Fruit fly (Drosophila melanogaster) whole organism, embryonic: Measurements from ENCODE around the gene CG9586.

Experiments
- CG10147 ChIP-seq: fragments of 200-800 bp; sonication (Bioruptor generic); optimal IDR thresholded peaks from 2 replicates; lab custom pipeline; 2019; ENCODE audit warnings: missing biosample characterization, mild to moderate bottlenecking, missing genetic modification characterization, moderate library complexity
- CG10209 ChIP-seq: fragments of 200-800 bp; sonication (Bioruptor generic); optimal IDR thresholded peaks from 3 replicates; lab custom pipeline; 2017; ENCODE audit warnings: missing biosample characterization, mild to moderate bottlenecking, missing genetic modification characterization, missing genetic modification reagents
- CG10274 ChIP-seq: fragments of 200-800 bp; sonication (Bioruptor generic); optimal IDR thresholded peaks from 3 replicates; lab custom pipeline; 2017; ENCODE audit warnings: missing biosample characterization, mild to moderate bottlenecking, missing genetic modification characterization
- CG10979 ChIP-seq: fragments of 200-800 bp; sonication (Bioruptor generic); optimal IDR thresholded peaks from 2 replicates; lab custom pipeline; 2018; ENCODE audit warnings: missing biosample characterization, mild to moderate bottlenecking, missing genetic modification characterization, moderate library complexity
- CG12219 ChIP-seq: fragments of 200-800 bp; sonication (Bioruptor generic); optimal IDR thresholded peaks from 3 replicates; lab custom pipeline; 2018; ENCODE audit warnings: missing biosample characterization, mild to moderate bottlenecking, missing genetic modification characterization
- CG12769 ChIP-seq: fragments of 200-800 bp; sonication (Bioruptor generic); optimal IDR thresholded peaks from 2 replicates; lab custom pipeline; 2019; ENCODE audit warnings: missing biosample characterization, mild to moderate bottlenecking, missing genetic modification characterization, moderate library complexity
- CG13624 ChIP-seq: fragments of 200-800 bp; sonication (Bioruptor generic); optimal IDR thresholded peaks from 2 replicates; lab custom pipeline; 2016; ENCODE audit warnings: missing biosample characterization, missing genetic modification characterization
- CG16863 ChIP-seq: fragments of 200-800 bp; sonication (Bioruptor generic); optimal IDR thresholded peaks from 3 replicates; lab custom pipeline; 2016; ENCODE audit warnings: missing biosample characterization, missing genetic modification characterization
- CG17361 ChIP-seq: fragments of 200-800 bp; sonication (Bioruptor generic); IDR thresholded peaks from 3 replicates; pipeline ENCODE4 v1.3.6; 2022; ENCODE audit warnings: missing biosample characterization, missing genetic modification characterization
- CG2116 ChIP-seq: fragments of 200-800 bp; sonication (Bioruptor generic); optimal IDR thresholded peaks from 3 replicates; lab custom pipeline; 2018; ENCODE audit warnings: missing biosample characterization, mild to moderate bottlenecking, missing genetic modification characterization
- CG2202 ChIP-seq: fragments of 200-800 bp; sonication (Bioruptor generic); optimal IDR thresholded peaks from 2 replicates; lab custom pipeline; 2018; ENCODE audit warnings: missing biosample characterization, mild to moderate bottlenecking, missing genetic modification characterization
- CG31388 ChIP-seq: fragments of 200-800 bp; sonication (Bioruptor generic); optimal IDR thresholded peaks from 2 replicates; lab custom pipeline; 2016; ENCODE audit warnings: missing biosample characterization, missing genetic modification characterization
- CG3163 ChIP-seq: fragments of 200-800 bp; sonication (Bioruptor generic); optimal IDR thresholded peaks from 3 replicates; lab custom pipeline; 2016; ENCODE audit warnings: missing biosample characterization, missing genetic modification characterization
- CG32532 ChIP-seq: fragments of 200-800 bp; sonication (Bioruptor generic); IDR thresholded peaks from 2 replicates; pipeline ENCODE4 v1.3.6; 2022; ENCODE audit warnings: missing biosample characterization, missing genetic modification characterization
- CG32772 ChIP-seq: fragments of 200-800 bp; sonication (Bioruptor generic); IDR thresholded peaks from 2 replicates; pipeline ENCODE4 v1.3.6; 2022; ENCODE audit warnings: missing biosample characterization, missing genetic modification characterization
- CG8290 ChIP-seq, 3 experiments: fragments of 200-800 bp; sonication (Bioruptor generic); optimal IDR thresholded peaks; 2 replicates each; lab custom pipeline; 2016 to 2019; ENCODE audit warnings: missing biosample characterization in 3 of 3, missing genetic modification characterization in 3 of 3, mild to moderate bottlenecking in 2 of 3, moderate library complexity in 1 of 3
- CG8478 ChIP-seq: fragments of >200 bp; optimal IDR thresholded peaks from 2 replicates; lab custom pipeline; 2018
- CG9727 ChIP-seq: fragments of 200-800 bp; sonication (Bioruptor generic); optimal IDR thresholded peaks from 3 replicates; lab custom pipeline; 2017; ENCODE audit warnings: missing biosample characterization, mild to moderate bottlenecking, missing genetic modification characterization
- Dip3 ChIP-seq: fragments of 200-800 bp; sonication (Bioruptor generic); optimal IDR thresholded peaks from 3 replicates; lab custom pipeline; 2016; ENCODE audit warnings: missing biosample characterization, missing genetic modification characterization
- Drgx ChIP-seq: fragments of 200-800 bp; sonication (Bioruptor generic); IDR thresholded peaks from 2 replicates; pipeline ENCODE4 v1.3.6; 2022; ENCODE audit warnings: missing biosample characterization, missing genetic modification characterization
- Fer1 ChIP-seq: fragments of 200-800 bp; sonication (Bioruptor generic); optimal IDR thresholded peaks from 2 replicates; lab custom pipeline; 2017; ENCODE audit warnings: missing biosample characterization, mild to moderate bottlenecking, missing genetic modification characterization
- Hey ChIP-seq: fragments of 200-800 bp; sonication (Bioruptor generic); optimal IDR thresholded peaks from 3 replicates; lab custom pipeline; 2018; ENCODE audit warnings: missing biosample characterization, mild to moderate bottlenecking, missing genetic modification characterization
- HmgZ ChIP-seq: fragments of 200-800 bp; sonication (Bioruptor generic); optimal IDR thresholded peaks from 2 replicates; lab custom pipeline; 2018; ENCODE audit warnings: missing biosample characterization, mild to moderate bottlenecking, missing genetic modification characterization
- Hr78 ChIP-seq, 2 experiments: fragments of 200-800 bp in 1 of 2; fragments of >200 bp in 1 of 2; sonication (Bioruptor generic) in 1 of 2; optimal IDR thresholded peaks; 2 replicates each; lab custom pipeline; 2017 to 2019; ENCODE audit warnings: missing biosample characterization in 2 of 2, missing genetic modification characterization in 2 of 2, mild to moderate bottlenecking in 1 of 2, moderate library complexity in 1 of 2
- Jarid2 ChIP-seq: fragments of 200-800 bp; sonication (Bioruptor generic); optimal IDR thresholded peaks from 3 replicates; lab custom pipeline; 2017; ENCODE audit warnings: mild to moderate bottlenecking, missing biosample characterization, missing genetic modification reagents, missing genetic modification characterization
- Med ChIP-seq: fragments of 200-800 bp; sonication (Bioruptor generic); peaks from one replicate; lab custom pipeline; 2016; ENCODE audit warnings: missing biosample characterization, missing genetic modification characterization, mild to moderate bottlenecking, inconsistent platforms, moderate library complexity
- Pdp1 ChIP-seq, 2 experiments: fragments of 200-800 bp; sonication (Bioruptor generic); optimal IDR thresholded peaks; 3 replicates each; lab custom pipeline; 2016; ENCODE audit warnings: missing biosample characterization in 2 of 2, missing genetic modification characterization in 2 of 2, mild to moderate bottlenecking in 1 of 2, moderate library complexity in 1 of 2
- Ravus ChIP-seq: fragments of 200-800 bp; sonication (Bioruptor generic); IDR thresholded peaks from 2 replicates; pipeline ENCODE4 v1.3.6; 2022; ENCODE audit warnings: missing biosample characterization, missing genetic modification characterization
- Trl ChIP-seq, 3 experiments: fragments of >200 bp in 2 of 3; fragments of 200-800 bp in 1 of 3; sonication (Bioruptor generic) in 1 of 3; optimal IDR thresholded peaks; 2 replicates in 1 of 3; 3 replicates in 2 of 3; lab custom pipeline; 2016 to 2017; ENCODE audit warnings: missing biosample characterization in 1 of 3, missing genetic modification characterization in 1 of 3
- Xbp1 ChIP-seq: fragments of 200-800 bp; sonication (Bioruptor generic); optimal IDR thresholded peaks from 3 replicates; lab custom pipeline; 2016; ENCODE audit warnings: missing biosample characterization, mild to moderate bottlenecking, missing genetic modification characterization
- abd-A ChIP-seq: fragments of 200-800 bp; sonication (Bioruptor generic); optimal IDR thresholded peaks from 3 replicates; lab custom pipeline; 2019; ENCODE audit warnings: missing biosample characterization, mild to moderate bottlenecking, missing genetic modification characterization, moderate library complexity
- bsh ChIP-seq, 2 experiments: fragments of 200-800 bp; sonication (Bioruptor generic); optimal IDR thresholded peaks; 2 replicates each; lab custom pipeline; 2017 to 2018; ENCODE audit warnings: mild to moderate bottlenecking in 2 of 2, missing biosample characterization in 2 of 2, missing genetic modification characterization in 2 of 2, moderate library complexity in 1 of 2
- chinmo ChIP-seq: fragments of 200-800 bp; sonication (Bioruptor generic); IDR thresholded peaks from 4 replicates; pipeline ENCODE4 v1.3.6; 2022; ENCODE audit warnings: missing biosample characterization, missing genetic modification characterization; ENCODE audit not compliant: partially characterized antibody
- ftz-f1 ChIP-seq: fragments of 200-800 bp; sonication (Bioruptor generic); optimal IDR thresholded peaks from 2 replicates; lab custom pipeline; 2016; ENCODE audit warnings: missing biosample characterization, missing genetic modification characterization
- gcm ChIP-seq: fragments of 200-800 bp; sonication (Bioruptor generic); optimal IDR thresholded peaks from 2 replicates; lab custom pipeline; 2019; ENCODE audit warnings: missing biosample characterization, mild to moderate bottlenecking, missing genetic modification characterization, moderate library complexity
- gsb ChIP-seq: fragments of 200-800 bp; sonication (Bioruptor generic); IDR thresholded peaks from 2 replicates; pipeline ENCODE4 v1.3.6; 2022; ENCODE audit warnings: missing biosample characterization, missing genetic modification characterization
- gt ChIP-seq: fragments of 200-800 bp; sonication (Bioruptor generic); IDR thresholded peaks from 2 replicates; pipeline ENCODE4 v1.3.6; 2022; ENCODE audit warnings: missing biosample characterization, missing genetic modification characterization
- hkb ChIP-seq, 2 experiments: fragments of 200-800 bp in 1 of 2; fragments of >200 bp in 1 of 2; sonication (Bioruptor generic) in 1 of 2; IDR thresholded peaks in 1 of 2; optimal IDR thresholded peaks in 1 of 2; 2 replicates each; pipeline versions ENCODE4 v1.3.6 to Lab custom; 2017 to 2022; ENCODE audit warnings: missing biosample characterization in 1 of 2, missing genetic modification characterization in 1 of 2
- ind ChIP-seq: fragments of 200-800 bp; sonication (Bioruptor generic); optimal IDR thresholded peaks from 3 replicates; lab custom pipeline; 2016; ENCODE audit warnings: missing biosample characterization, missing genetic modification characterization
- knrl ChIP-seq: fragments of 200-800 bp; sonication (Bioruptor generic); IDR thresholded peaks from 3 replicates; pipeline ENCODE4 v1.3.6; 2022; ENCODE audit warnings: missing biosample characterization, missing genetic modification characterization; ENCODE audit not compliant: partially characterized antibody
- lab ChIP-seq: fragments of 200-800 bp; sonication (Bioruptor generic); optimal IDR thresholded peaks from 3 replicates; lab custom pipeline; 2017; ENCODE audit warnings: missing biosample characterization, missing genetic modification characterization, mild to moderate bottlenecking, moderate library complexity, missing genetic modification reagents
- lbe ChIP-seq: fragments of 200-800 bp; sonication (Bioruptor generic); optimal IDR thresholded peaks from 2 replicates; lab custom pipeline; 2016; ENCODE audit warnings: missing biosample characterization, mild to moderate bottlenecking, missing genetic modification characterization
- pfk ChIP-seq: fragments of 200-800 bp; sonication (Bioruptor generic); optimal IDR thresholded peaks from 2 replicates; lab custom pipeline; 2018; ENCODE audit warnings: missing biosample characterization, mild to moderate bottlenecking, missing genetic modification characterization, moderate library complexity
- rib ChIP-seq: fragments of 200-800 bp; sonication (Bioruptor generic); IDR thresholded peaks from 2 replicates; pipeline ENCODE4 v1.3.6; 2022; ENCODE audit warnings: missing biosample characterization, missing genetic modification characterization
- stwl ChIP-seq: fragments of 200-800 bp; sonication (Bioruptor generic); optimal IDR thresholded peaks from 3 replicates; lab custom pipeline; 2018; ENCODE audit warnings: missing biosample characterization, mild to moderate bottlenecking, missing genetic modification characterization, moderate library complexity
- sug ChIP-seq: fragments of 200-800 bp; optimal IDR thresholded peaks from 2 replicates; lab custom pipeline; 2019; ENCODE audit warnings: missing biosample characterization, mild to moderate bottlenecking, missing genetic modification characterization, moderate library complexity

CG9586 gene

DNA sequence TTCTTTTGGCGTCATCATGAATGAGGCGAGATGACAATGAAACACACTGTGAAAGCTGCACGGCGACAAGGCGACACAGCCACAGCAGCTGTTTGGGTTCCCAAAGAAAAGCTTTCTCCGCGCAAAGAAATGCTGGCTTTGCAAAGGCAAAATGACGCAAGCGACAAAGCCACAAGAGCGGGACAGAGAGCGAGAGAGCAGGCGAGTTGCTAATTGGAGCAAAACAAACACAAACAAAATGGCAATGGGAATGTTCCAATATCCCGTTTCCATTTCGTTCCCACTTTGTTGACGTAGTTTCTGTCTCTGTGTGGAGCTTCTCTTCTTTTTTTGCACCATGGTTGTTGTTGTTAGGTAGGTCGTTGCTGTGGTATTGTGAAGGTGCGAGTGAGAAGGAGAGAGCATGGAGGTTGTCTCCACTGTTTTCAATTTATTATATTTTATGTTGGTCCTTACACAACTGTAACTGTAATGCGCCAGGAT lies 38.9 kb upstream of the CG9586 start (continued):
- TF ChIP-seq CG16863 (GFP tag; lab: Kevin White, UChicago) (no peak), lab (peak; percentile 44), CG10274 (GFP tag; lab: Kevin White, UChicago) (no peak), gcm (GFP tag; lab: Kevin White, UChicago) (no peak), CG9727 (GFP tag; lab: Kevin White, UChicago) (no peak), CG31388 (GFP tag; lab: Kevin White, UChicago) (no peak), Hr78 (GFP tag; optimal IDR thresholded peaks at IDR 0.05; lab: Kevin White, UChicago) (no peak), CG8478 (lab: Kevin White, UChicago) (no peak), CG32772 (GFP tag; lab: Robert Waterston, UW) (no peak), Hey (tag; lab: Kevin White, UChicago) (no peak), Xbp1 (no peak), CG2202 (tag; lab: Kevin White, UChicago) (no peak), ftz-f1 (peak; percentile 12), ind (GFP tag; lab: Kevin White, UChicago) (no peak), gt (GFP tag; lab: Robert Waterston, UW) (no peak), CG17361 (no peak)
- TF ChIP-seq, all 482 proteins: peak for 97

DNA sequence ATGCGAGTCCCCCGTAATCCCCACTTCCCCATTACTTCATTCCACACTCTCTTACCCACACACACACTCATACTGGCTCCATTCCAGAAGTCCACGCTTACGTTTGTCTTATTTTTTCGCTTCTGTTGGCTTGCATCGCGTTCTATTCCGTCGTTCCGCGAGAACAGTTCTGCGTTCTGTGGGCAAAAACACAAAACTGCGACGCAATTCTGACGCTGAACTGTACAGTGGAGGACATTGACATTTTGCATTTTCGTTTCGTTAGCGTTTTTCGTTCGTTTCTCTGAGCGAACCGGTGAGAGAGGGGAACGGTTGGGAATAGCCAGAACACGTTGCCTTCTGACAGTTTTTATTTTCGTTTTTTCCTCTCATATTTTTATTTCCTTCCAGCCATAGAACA lies 37.1 kb upstream of the CG9586 start:
- TF ChIP-seq lab (peak; percentile 1), CG32532 (GFP tag; lab: Robert Waterston, UW) (peak; percentile 27; the same call in 1 of the 2 replicates), pfk (peak; percentile 98), Dip3 (no peak), chinmo (GFP tag; lab: Robert Waterston, UW) (peak; percentile 90; the same call in 3 of the 4 replicates), CG10209 (GFP tag; lab: Kevin White, UChicago) (no peak), abd-A (tag; lab: Kevin White, UChicago) (peak; percentile 41), hkb (optimal IDR thresholded peaks at IDR 0.05; lab: Kevin White, UChicago) (no peak), hkb (GFP tag; IDR thresholded peaks at IDR 0.05; lab: Robert Waterston, UW) (0 out of 2 replicates have a peak, but pooled peaks have one; percentile 37), bsh (GFP tag; optimal IDR thresholded peaks at IDR 0.05; lab: Kevin White, UChicago) (peak in 1 of 2 experiments; percentile 21), CG10979 (tag; lab: Kevin White, UChicago) (no peak), Fer1 (GFP tag; lab: Kevin White, UChicago) (peak; percentile 8), CG13624 (peak; percentile 91), CG8290 (GFP tag; optimal IDR thresholded peaks at IDR 0.05; lab: Kevin White, UChicago) (no peak), CG8290 (tag; optimal IDR thresholded peaks at IDR 0.05; lab: Kevin White, UChicago) (peak in 1 of 2 experiments; percentile 57), CG12769 (tag; lab: Kevin White, UChicago) (peak; percentile 59), Ravus (no peak), Trl (optimal IDR thresholded peaks at IDR 0.05; lab: Kevin White, UChicago) (peak; percentile 41 to 84), Trl (GFP tag; optimal IDR thresholded peaks at IDR 0.05; lab: Kevin White, UChicago) (no peak), knrl (GFP tag; lab: Robert Waterston, UW) (0 out of 3 replicates have a peak, but pooled peaks have one; percentile 6), CG10147 (GFP tag; lab: Kevin White, UChicago) (peak; percentile 26), Drgx (peak; percentile 51; the same call in 1 of the 2 replicates), CG3163 (peak; percentile 69), CG12219 (GFP tag; lab: Kevin White, UChicago) (no peak), gsb (no peak), Med (GFP tag; lab: Kevin White, UChicago) (no peak), sug (tag; lab: Kevin White, UChicago) (peak; percentile 3), Pdp1 (GFP tag; optimal IDR thresholded peaks at IDR 0.05; lab: Kevin White, UChicago) (peak in 1 of 2 experiments; percentile 22), lbe (GFP tag; lab: Kevin White, UChicago) (peak; percentile 74), stwl (tag; lab: Kevin White, UChicago) (peak; percentile 24), HmgZ (tag; lab: Kevin White, UChicago) (peak; percentile 30), rib (GFP tag; lab: Robert Waterston, UW) (peak; percentile 67; the same call in 1 of the 2 replicates), Xbp1 (no peak), Jarid2 (peak; percentile 22), CG2116 (GFP tag; lab: Kevin White, UChicago) (no peak), CG8478 (lab: Kevin White, UChicago) (no peak)
